Fruit fly (Drosophila melanogaster) whole organism, wandering third instar larva: ENCODE data around the gene 14-3-3epsilon.

Experiments used
- Abd-B ChIP-seq: fragments of >200 bp; optimal IDR thresholded peaks from 2 replicates; lab custom pipeline; 2017; ENCODE audit warnings: missing biosample characterization, missing genetic modification characterization
- CG32264 ChIP-seq: fragments of 200-800 bp; sonication (Bioruptor generic); optimal IDR thresholded peaks from 2 replicates; lab custom pipeline; 2016; ENCODE audit warnings: missing biosample characterization, missing genetic modification characterization
- CG9705 ChIP-seq: fragments of 200-800 bp; sonication (Bioruptor generic); optimal IDR thresholded peaks from 2 replicates; lab custom pipeline; 2018; ENCODE audit warnings: missing biosample characterization, mild to moderate bottlenecking, missing genetic modification characterization
- CrebA ChIP-seq: fragments of 200-800 bp; sonication (Bioruptor generic); optimal IDR thresholded peaks from 2 replicates; lab custom pipeline; 2016; ENCODE audit warnings: missing biosample characterization, mild to moderate bottlenecking, missing genetic modification characterization, borderline replicate concordance
- Dif ChIP-seq: fragments of 200-275, 200-300 bp; sonication (Bioruptor generic); optimal IDR thresholded peaks from 2 replicates; lab custom pipeline; 2018; ENCODE audit warnings: missing biosample characterization, missing genetic modification characterization; ENCODE audit not compliant: partially characterized antibody
- GATAd ChIP-seq: sonication (Bioruptor generic); optimal IDR thresholded peaks from 2 replicates; lab custom pipeline; 2016; ENCODE audit warnings: missing biosample characterization, missing genetic modification characterization
- HLH106 ChIP-seq: fragments of 200-800 bp; optimal IDR thresholded peaks from 3 replicates; lab custom pipeline; 2019; ENCODE audit warnings: missing biosample characterization, mild to moderate bottlenecking, missing genetic modification characterization, moderate library complexity
- Hnf4 ChIP-seq: fragments of 200-800 bp; sonication (Bioruptor generic); optimal IDR thresholded peaks from 2 replicates; lab custom pipeline; 2016; ENCODE audit warnings: missing biosample characterization, mild to moderate bottlenecking, missing genetic modification characterization
- Hr78 ChIP-seq: fragments of >200 bp; optimal IDR thresholded peaks from 2 replicates; lab custom pipeline; 2017; ENCODE audit warnings: missing biosample characterization, missing genetic modification characterization
- Hr83 ChIP-seq: fragments of 200-300 bp; sonication (Bioruptor generic); optimal IDR thresholded peaks from 2 replicates; lab custom pipeline; 2016; ENCODE audit warnings: missing biosample characterization, mild to moderate bottlenecking, missing genetic modification characterization, moderate library complexity; ENCODE audit not compliant: poor library complexity, severe bottlenecking
- Jra ChIP-seq: sonication (Bioruptor generic); optimal IDR thresholded peaks from 2 replicates; lab custom pipeline; 2016; ENCODE audit warnings: missing biosample characterization, missing genetic modification characterization
- Mio ChIP-seq: sonication (Bioruptor generic); optimal IDR thresholded peaks from 2 replicates; lab custom pipeline; 2016; ENCODE audit warnings: missing biosample characterization, missing genetic modification characterization
- Myc ChIP-seq: fragments of >200 bp; optimal IDR thresholded peaks from 2 replicates; lab custom pipeline; 2017
- OdsH ChIP-seq: fragments of 200-800 bp; sonication (Bioruptor generic); optimal IDR thresholded peaks from 2 replicates; lab custom pipeline; 2016; ENCODE audit warnings: missing biosample characterization, mild to moderate bottlenecking, missing genetic modification characterization
- Rel ChIP-seq, 2 experiments: fragments of 200-800 bp; sonication (Bioruptor generic) in 1 of 2; optimal IDR thresholded peaks; 2 replicates in 1 of 2; 3 replicates in 1 of 2; lab custom pipeline; 2016 to 2019; ENCODE audit warnings: mild to moderate bottlenecking in 2 of 2, missing biosample characterization in 2 of 2, missing genetic modification characterization in 2 of 2, moderate library complexity in 1 of 2
- Sp1 ChIP-seq: fragments of 200-800 bp; sonication (Bioruptor generic); optimal IDR thresholded peaks from 3 replicates; lab custom pipeline; 2019; ENCODE audit warnings: missing biosample characterization, mild to moderate bottlenecking, missing genetic modification characterization, moderate library complexity
- Vsx2 ChIP-seq: fragments of 200-300, 225-300 bp; sonication (Bioruptor generic); optimal IDR thresholded peaks from 2 replicates; lab custom pipeline; 2018; ENCODE audit warnings: missing biosample characterization, missing genetic modification characterization; ENCODE audit not compliant: partially characterized antibody
- br ChIP-seq: fragments of 200-800 bp; sonication (Bioruptor generic); optimal IDR thresholded peaks from 2 replicates; lab custom pipeline; 2016; ENCODE audit warnings: missing biosample characterization, missing genetic modification characterization
- brk ChIP-seq: fragments of 200-800 bp; sonication (Bioruptor generic); optimal IDR thresholded peaks from 2 replicates; lab custom pipeline; 2016; ENCODE audit warnings: missing biosample characterization, mild to moderate bottlenecking, missing genetic modification characterization
- dl ChIP-seq, 2 experiments: fragments of 175-275, 200-275 bp in 1 of 2; fragments of 200-275 bp in 1 of 2; sonication (Bioruptor generic); optimal IDR thresholded peaks; lab custom pipeline; 2018; ENCODE audit warnings: mild to moderate bottlenecking in 2 of 2, missing biosample characterization in 2 of 2, missing genetic modification characterization in 2 of 2, moderate library complexity in 2 of 2; ENCODE audit not compliant: partially characterized antibody in 2 of 2, insufficient read depth in 1 of 2
- dmrt93B ChIP-seq: fragments of 200-800 bp; sonication (Bioruptor generic); optimal IDR thresholded peaks from 2 replicates; lab custom pipeline; 2018; ENCODE audit warnings: missing biosample characterization, mild to moderate bottlenecking, missing genetic modification characterization
- dsf ChIP-seq: sonication (Bioruptor generic); optimal IDR thresholded peaks from 2 replicates; lab custom pipeline; 2016; ENCODE audit warnings: missing biosample characterization, missing genetic modification characterization, borderline replicate concordance
- ey ChIP-seq: fragments of 200-800 bp; sonication (Bioruptor generic); optimal IDR thresholded peaks from 2 replicates; lab custom pipeline; 2016; ENCODE audit warnings: missing biosample characterization, missing genetic modification characterization
- foxo ChIP-seq, 2 experiments: fragments of 200-800 bp; sonication (Bioruptor generic); optimal IDR thresholded peaks; 2 replicates in 1 of 2; 3 replicates in 1 of 2; lab custom pipeline; 2016 to 2017; ENCODE audit warnings: missing biosample characterization in 2 of 2, missing genetic modification characterization in 2 of 2
- fru ChIP-seq: fragments of 200-800 bp; sonication (Bioruptor generic); optimal IDR thresholded peaks from 3 replicates; lab custom pipeline; 2016; ENCODE audit warnings: missing biosample characterization, mild to moderate bottlenecking, missing genetic modification characterization
- h ChIP-seq: fragments of 200-800 bp; sonication (Bioruptor generic); optimal IDR thresholded peaks from 3 replicates; lab custom pipeline; 2016; ENCODE audit warnings: missing biosample characterization, mild to moderate bottlenecking, missing genetic modification characterization
- jim ChIP-seq: fragments of 175-275, 200-325 bp; sonication (Bioruptor generic); optimal IDR thresholded peaks from 2 replicates; lab custom pipeline; 2016; ENCODE audit warnings: missing biosample characterization, mild to moderate bottlenecking, missing genetic modification characterization
- lola ChIP-seq: fragments of >200 bp; optimal IDR thresholded peaks from 2 replicates; lab custom pipeline; 2017; ENCODE audit warnings: missing biosample characterization, missing genetic modification characterization
- pan ChIP-seq: fragments of >200 bp; optimal IDR thresholded peaks from 2 replicates; lab custom pipeline; 2017
- psq ChIP-seq: fragments of 200-800 bp; sonication (Bioruptor generic); optimal IDR thresholded peaks from 3 replicates; lab custom pipeline; 2017; ENCODE audit warnings: missing biosample characterization, mild to moderate bottlenecking, missing genetic modification characterization, moderate library complexity
- rgr ChIP-seq: fragments of 200-800 bp; sonication (Bioruptor generic); optimal IDR thresholded peaks from 3 replicates; lab custom pipeline; 2016; ENCODE audit warnings: missing biosample characterization, mild to moderate bottlenecking, missing genetic modification characterization
- sage ChIP-seq: fragments of 200-800 bp; sonication (Bioruptor generic); optimal IDR thresholded peaks from 2 replicates; lab custom pipeline; 2016; ENCODE audit warnings: missing biosample characterization, mild to moderate bottlenecking, missing genetic modification characterization
- sv ChIP-seq: fragments of 200-800 bp; sonication (Bioruptor generic); optimal IDR thresholded peaks from 3 replicates; lab custom pipeline; 2016; ENCODE audit warnings: missing biosample characterization, missing genetic modification characterization
- tai ChIP-seq: sonication (Bioruptor generic); optimal IDR thresholded peaks from 2 replicates; lab custom pipeline; 2016; ENCODE audit warnings: missing biosample characterization, missing genetic modification characterization
- usp ChIP-seq: fragments of >200 bp; optimal IDR thresholded peaks from 2 replicates; lab custom pipeline; 2017; ENCODE audit warnings: missing biosample characterization, missing genetic modification characterization
- woc ChIP-seq: sonication (Bioruptor generic); optimal IDR thresholded peaks from 2 replicates; lab custom pipeline; 2016; ENCODE audit warnings: missing biosample characterization, mild to moderate bottlenecking, missing genetic modification characterization

The 14-3-3epsilon gene

DNA sequence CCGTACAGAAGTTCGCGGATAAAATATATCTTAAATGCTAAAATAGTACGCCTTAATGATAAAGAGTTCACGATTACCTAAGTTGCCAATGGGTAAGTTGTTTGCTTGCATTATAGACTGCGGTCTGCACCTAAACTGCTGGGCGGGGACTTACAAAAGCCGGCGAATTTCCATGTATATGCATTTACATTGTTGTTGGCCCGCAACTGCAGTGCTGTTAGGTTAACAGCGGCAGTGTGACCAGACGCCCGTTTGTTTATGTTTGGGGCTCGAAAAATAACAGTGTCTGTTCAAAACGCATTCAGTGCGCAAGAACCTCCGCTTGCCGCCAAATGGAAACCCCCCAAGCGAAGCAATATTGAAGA lies 42.5 kb upstream of the 14-3-3epsilon start:
- TF ChIP-seq Rel (GFP tag; optimal IDR thresholded peaks at IDR 0.05; lab: Kevin White, UChicago) (no peak), Rel (tag; optimal IDR thresholded peaks at IDR 0.05; lab: Kevin White, UChicago) (peak; percentile 80), CG32264 (GFP tag; lab: Kevin White, UChicago) (no peak), sage (no peak)

DNA sequence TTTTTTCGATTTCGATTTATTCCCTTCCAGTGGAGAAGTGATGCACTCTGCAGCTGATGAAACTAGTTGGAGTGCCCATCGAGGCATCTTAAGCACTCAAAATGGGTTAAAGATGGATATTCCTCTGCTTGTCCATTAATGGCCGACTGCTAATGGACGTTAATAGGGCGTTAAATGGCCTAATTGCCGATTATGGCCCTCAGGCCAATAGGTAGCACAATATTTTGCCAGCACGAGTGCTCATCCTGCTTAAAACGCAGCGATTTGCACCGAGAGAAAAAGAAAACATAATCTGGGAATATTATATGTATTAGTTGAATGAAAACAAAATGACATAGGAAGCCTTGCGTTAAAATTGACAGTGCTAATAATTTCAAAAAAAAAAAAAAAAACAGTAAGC lies 33.9 kb upstream of the 14-3-3epsilon start, which contains the start of gene CG44158:
TSS of gene CG44158 (plus strand) at position 301 of the 400 bp plus-strand sequence.
- TF ChIP-seq Vsx2 (GFP tag; lab: Kevin White, UChicago) (no peak), lola (GFP tag; lab: Kevin White, UChicago) (no peak), jim (GFP tag; lab: Kevin White, UChicago) (no peak), pan (no peak), br (no peak), CG32264 (GFP tag; lab: Kevin White, UChicago) (no peak), ey (GFP tag; lab: Kevin White, UChicago) (no peak), rgr (no peak), HLH106 (no peak), CrebA (GFP tag; lab: Kevin White, UChicago) (no peak), Myc (lab: Kevin White, UChicago) (no peak), OdsH (GFP tag; lab: Kevin White, UChicago) (no peak)

DNA sequence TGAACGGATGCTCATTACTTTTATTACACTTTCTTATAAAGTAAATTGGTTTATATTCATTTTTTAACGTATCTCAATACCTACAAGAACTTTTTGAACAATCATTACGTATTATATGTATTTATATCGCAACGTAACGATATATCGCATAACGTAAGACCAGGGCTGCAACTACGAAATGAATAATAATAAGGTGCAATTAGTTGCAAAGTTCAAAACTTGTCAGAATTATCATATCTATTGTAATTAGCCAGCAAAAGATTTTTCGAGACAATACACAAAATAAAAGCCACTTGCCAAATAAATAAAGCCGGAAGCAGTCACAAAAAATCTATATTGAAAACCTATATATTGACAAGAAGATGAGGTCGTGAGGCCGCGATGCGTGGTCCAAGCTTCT lies 27.0 kb upstream of the 14-3-3epsilon start:
- TF ChIP-seq rgr (peak; percentile 47), h (GFP tag; lab: Kevin White, UChicago) (peak; percentile 55), woc (peak; percentile 35), ey (GFP tag; lab: Kevin White, UChicago) (peak; percentile 53), pan (no peak), Jra (GFP tag; lab: Kevin White, UChicago) (peak; percentile 4), br (peak; percentile 35), CG9705 (no peak), Abd-B (GFP tag; lab: Kevin White, UChicago) (no peak), Dif (GFP tag; lab: Kevin White, UChicago) (no peak), sv (GFP tag; lab: Kevin White, UChicago) (peak; percentile 12), usp (GFP tag; lab: Kevin White, UChicago) (no peak), fru (GFP tag; lab: Kevin White, UChicago) (peak; percentile 23), GATAd (GFP tag; lab: Kevin White, UChicago) (no peak), Hr83 (peak; percentile 24), foxo (GFP tag; optimal IDR thresholded peaks at IDR 0.05; lab: Kevin White, UChicago) (peak in 1 of 2 experiments; percentile 51), dsf (GFP tag; lab: Kevin White, UChicago) (peak; percentile 3), psq (peak; percentile 1), Hr78 (GFP tag; lab: Kevin White, UChicago) (no peak), sage (no peak)

DNA sequence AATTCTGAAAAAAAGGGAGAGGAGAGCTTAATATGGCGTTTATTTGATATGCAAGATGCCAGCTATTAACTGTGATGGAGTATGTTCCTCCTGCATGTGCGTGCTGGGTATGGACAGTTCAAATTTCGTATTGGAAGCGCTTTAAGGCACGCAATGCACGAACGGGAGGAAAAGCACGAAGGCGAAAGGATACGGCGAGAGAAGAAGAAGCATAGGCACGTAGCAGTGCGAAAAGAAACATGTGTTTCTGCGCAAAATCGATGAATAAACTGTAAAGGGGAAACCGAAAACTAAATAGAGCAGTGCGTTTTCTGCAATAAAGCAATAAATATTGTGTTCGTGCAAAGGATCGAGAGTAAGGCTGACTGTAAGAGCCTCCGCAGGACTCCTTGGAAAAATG lies 26.4 kb upstream of the 14-3-3epsilon start, which contains the start of gene CG14314:
TSS of gene CG14314 (plus strand) at position 243 of the 400 bp plus-strand sequence.
- no peak for TF ChIP-seq psq
- TF ChIP-seq ey (GFP tag; lab: Kevin White, UChicago), result no peak
- TF ChIP-seq fru (GFP tag; lab: Kevin White, UChicago), result no peak

DNA sequence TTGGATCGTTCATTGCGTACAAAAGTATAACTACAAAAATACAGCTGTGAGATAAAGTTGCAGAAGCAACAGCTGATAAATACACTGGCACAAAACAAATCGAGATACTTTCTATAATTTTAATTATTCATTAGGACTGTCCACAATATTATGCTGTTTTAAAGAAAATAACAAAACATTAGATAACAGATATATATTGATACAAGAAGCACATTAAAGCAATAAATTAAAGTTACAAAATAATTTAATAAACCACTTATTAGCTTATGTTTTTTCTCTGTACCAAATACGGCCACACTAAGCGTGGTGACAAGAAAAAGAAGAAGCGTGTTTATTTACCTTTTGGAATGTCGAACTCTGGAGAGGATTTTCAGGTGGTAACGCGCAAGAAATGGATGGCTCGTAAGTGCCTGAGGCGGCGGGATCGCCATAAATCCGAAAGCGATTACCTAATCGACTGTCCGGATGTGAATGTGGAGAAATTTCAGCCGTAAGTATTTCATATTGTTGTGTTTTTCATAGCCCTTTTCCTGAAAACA lies 22.1 kb upstream of the 14-3-3epsilon start, which contains the start of the genes CG7988 and CG7183:
TSS of gene CG7988 (plus strand) at position 316 of the 539 bp plus-strand sequence.
TSS of gene CG7183 (minus strand) at position 489 of the 539 bp plus-strand sequence.
- TF ChIP-seq Hnf4 (GFP tag; lab: Kevin White, UChicago) (peak; percentile 97), Sp1 (GFP tag; lab: Kevin White, UChicago) (peak; percentile 98), dl (GFP tag; optimal IDR thresholded peaks at IDR 0.05; lab: Kevin White, UChicago; ENCODE audit: insufficient read depth in 1 of 2, partially characterized antibody in 2 of 2) (no peak), foxo (GFP tag; optimal IDR thresholded peaks at IDR 0.05; lab: Kevin White, UChicago) (peak; percentile 49 to 98), brk (GFP tag; lab: Kevin White, UChicago) (no peak), CG9705 (peak; percentile 89), Hr83 (no peak), sv (GFP tag; lab: Kevin White, UChicago) (peak; percentile 95), ey (GFP tag; lab: Kevin White, UChicago) (peak; percentile 96), Jra (GFP tag; lab: Kevin White, UChicago) (peak; percentile 96), dsf (GFP tag; lab: Kevin White, UChicago) (peak; percentile 94), h (GFP tag; lab: Kevin White, UChicago) (peak; percentile 98), pan (no peak), br (peak; percentile 95), fru (GFP tag; lab: Kevin White, UChicago) (peak; percentile 98), woc (peak; percentile 94), Abd-B (GFP tag; lab: Kevin White, UChicago) (no peak), CrebA (GFP tag; lab: Kevin White, UChicago) (no peak), sage (no peak), dmrt93B (GFP tag; lab: Kevin White, UChicago) (peak; percentile 92), Myc (lab: Kevin White, UChicago) (no peak), CG32264 (GFP tag; lab: Kevin White, UChicago) (peak; percentile 79), GATAd (GFP tag; lab: Kevin White, UChicago) (peak; percentile 88), HLH106 (peak; percentile 98), Mio (peak; percentile 75), psq (peak; percentile 95), Hr78 (GFP tag; lab: Kevin White, UChicago) (no peak), lola (GFP tag; lab: Kevin White, UChicago) (no peak), rgr (peak; percentile 98), usp (GFP tag; lab: Kevin White, UChicago) (no peak), jim (GFP tag; lab: Kevin White, UChicago) (peak; percentile 35), tai (GFP tag; lab: Kevin White, UChicago) (no peak), OdsH (GFP tag; lab: Kevin White, UChicago) (peak; percentile 98)
